Worm (Caenorhabditis elegans) whole organism, L4 larva: Measurements from ENCODE around the gene T14G8.3.

Source experiments
- F44E2.7 ChIP-seq: fragments of 200-800 bp; sonication (Bioruptor generic); IDR thresholded peaks from 2 replicates; pipeline ENCODE4 v2.1.2; 2022; ENCODE audit warnings: missing genetic modification characterization, missing compliant biosample characterization
- Y5F2A.4 ChIP-seq: fragments of 200-800 bp; sonication (Bioruptor generic); optimal IDR thresholded peaks from 2 replicates; lab custom pipeline; 2018; ENCODE audit warnings: mild to moderate bottlenecking, missing genetic modification characterization, missing compliant biosample characterization
- daf-12 ChIP-seq: fragments of 150-350 bp; optimal IDR thresholded peaks from 2 replicates; lab custom pipeline; 2014; ENCODE audit warnings: missing biosample characterization, missing genetic modification reagents, missing genetic modification characterization
- daf-19 ChIP-seq: fragments of 200-800 bp; sonication (Bioruptor generic); conservative IDR thresholded peaks from 2 replicates; pipeline ENCODE4 v1.3.6; 2022; ENCODE audit warnings: missing genetic modification characterization, missing compliant biosample characterization
- dmd-8 ChIP-seq: fragments of 200-800 bp; sonication (Bioruptor generic); IDR thresholded peaks from 2 replicates; pipeline ENCODE4 v1.3.6; 2022; ENCODE audit warnings: missing genetic modification characterization, missing compliant biosample characterization
- jun-1 ChIP-seq: fragments of 150-350 bp; optimal IDR thresholded peaks from 2 replicates; lab custom pipeline; 2014; ENCODE audit warnings: missing biosample characterization, missing genetic modification reagents, missing genetic modification characterization
- lin-15B ChIP-seq: fragments of 150-350 bp; sonication (generic microtip); optimal IDR thresholded peaks from 3 replicates; lab custom pipeline; 2014; ENCODE audit warnings: missing biosample characterization, missing genetic modification characterization
- lin-29 ChIP-seq: fragments of 200-800 bp; sonication (Bioruptor generic); IDR thresholded peaks from 2 replicates; pipeline ENCODE4 v1.3.6; 2022; ENCODE audit warnings: missing genetic modification reagents, missing genetic modification characterization, missing compliant biosample characterization
- mdl-1 ChIP-seq, 2 experiments: fragments of 150-350 bp in 1 of 2; sonication (generic microtip) in 1 of 2; optimal IDR thresholded peaks; 2 replicates each; lab custom pipeline; 2014 to 2017; ENCODE audit warnings: missing biosample characterization in 2 of 2, missing genetic modification characterization in 2 of 2
- nhr-237 ChIP-seq: sonication (generic microtip); optimal IDR thresholded peaks from 2 replicates; lab custom pipeline; 2017; ENCODE audit warnings: missing biosample characterization, missing genetic modification characterization
- nhr-76 ChIP-seq: fragments of 150-350 bp; optimal IDR thresholded peaks from 2 replicates; lab custom pipeline; 2014; ENCODE audit warnings: missing biosample characterization, missing genetic modification characterization
- sdz-12 ChIP-seq: fragments of 200-800 bp; sonication (Bioruptor generic); optimal IDR thresholded peaks from 2 replicates; lab custom pipeline; 2018; ENCODE audit warnings: mild to moderate bottlenecking, missing genetic modification characterization, missing compliant biosample characterization
- unc-62 ChIP-seq, 3 experiments: fragments of 150-350 bp in 1 of 3; sonication (generic microtip); optimal IDR thresholded peaks in 2 of 3; peaks in 1 of 3; 1 replicate in 1 of 3; 2 replicates in 2 of 3; lab custom pipeline; 2014 to 2017; ENCODE audit warnings: missing biosample characterization in 3 of 3, missing genetic modification characterization in 3 of 3, missing genetic modification reagents in 3 of 3, missing genotype in 1 of 3

ce11 chrX:12819512-12819911 lies 41.5 kb upstream of the T14G8.3 start:
- TF ChIP-seq Y5F2A.4 (GFP tag; lab: Kevin White, UChicago) (no peak), daf-12 (tag; lab: Kevin White, UChicago) (no peak), daf-19 (GFP tag; lab: Robert Waterston, UW) (no peak), dmd-8 (GFP tag; lab: Robert Waterston, UW) (no peak), mdl-1 (tag; optimal IDR thresholded peaks at IDR 0.05; lab: Kevin White, UChicago) (no peak), nhr-237 (tag; lab: Kevin White, UChicago) (no peak), jun-1 (no peak), unc-62 (GFP tag; optimal IDR thresholded peaks at IDR 0.05 in 1 of 2; lab: Kevin White, UChicago) (no peak), unc-62 (tag; optimal IDR thresholded peaks at IDR 0.05; lab: Kevin White, UChicago) (no peak), sdz-12 (GFP tag; lab: Kevin White, UChicago) (no peak), nhr-76 (tag; lab: Kevin White, UChicago) (no peak), F44E2.7 (GFP tag; lab: Robert Waterston, UW) (no peak), lin-15B (tag; lab: Kevin White, UChicago) (no peak), lin-29 (GFP tag; lab: Robert Waterston, UW) (no peak)
